Worm (Caenorhabditis elegans): ENCODE results near the gene scav-4.

Gene scav-4

ce11 chrX:13002322-13002721, 20.7 kb downstream of the scav-4 start:
- no peak for TF ChIP-seq ama-1 (optimal IDR thresholded peaks at IDR 0.05)
- no peak for TF ChIP-seq tbx-37 (GFP tag; conservative IDR thresholded peaks at IDR 0.05)
- no peak for TF ChIP-seq tbx-11 (GFP tag; IDR thresholded peaks at IDR 0.05)
- TF ChIP-seq tra-4 (tag; optimal IDR thresholded peaks at IDR 0.05), result no peak
- no peak for TF ChIP-seq hmg-4 (GFP tag; optimal IDR thresholded peaks at IDR 0.05)

- TF ChIP-seq F13C5.2 (tag; optimal IDR thresholded peaks at IDR 0.05), result no peak
- TF ChIP-seq flt-1 (GFP tag; IDR thresholded peaks at IDR 0.05), result no peak
- no peak for TF ChIP-seq hnd-1 (tag; optimal IDR thresholded peaks at IDR 0.05)
- no peak for TF ChIP-seq ets-7 (tag; optimal IDR thresholded peaks at IDR 0.05)
- TF ChIP-seq sea-1 (GFP tag; conservative IDR thresholded peaks at IDR 0.05), result no peak
- no peak for TF ChIP-seq tbx-37 (GFP tag; conservative IDR thresholded peaks at IDR 0.05)
- TF ChIP-seq pes-1 (GFP tag; IDR thresholded peaks at IDR 0.05), result no peak
- TF ChIP-seq ceh-36 (tag; optimal IDR thresholded peaks at IDR 0.05), result no peak
- no peak for TF ChIP-seq ama-1 (optimal IDR thresholded peaks at IDR 0.05)
- TF ChIP-seq scrt-1 (GFP tag; IDR thresholded peaks at IDR 0.05), result no peak
- no peak for TF ChIP-seq hmbx-1 (tag; optimal IDR thresholded peaks at IDR 0.05)
- no peak for TF ChIP-seq ceh-13 (GFP tag; optimal IDR thresholded peaks at IDR 0.05)
- TF ChIP-seq B0310.2 (tag; optimal IDR thresholded peaks at IDR 0.05), result no peak
- TF ChIP-seq tbx-11 (GFP tag; IDR thresholded peaks at IDR 0.05), result no peak
- TF ChIP-seq aly-1 (tag; optimal IDR thresholded peaks at IDR 0.05), result no peak
- TF ChIP-seq hmg-4 (GFP tag; optimal IDR thresholded peaks at IDR 0.05), result no peak
- TF ChIP-seq tra-4 (tag; optimal IDR thresholded peaks at IDR 0.05), result no peak
These were observed 21.5 kb downstream of the scav-4 start for ce11 chrX:13003092-13003491.

ce11 chrX:13004491-13005093, 23.0 kb downstream of the scav-4 start:
- no peak for TF ChIP-seq hmbx-1 (tag; optimal IDR thresholded peaks at IDR 0.05)
- no peak for TF ChIP-seq flt-1 (GFP tag; IDR thresholded peaks at IDR 0.05)
- TF ChIP-seq ama-1 (optimal IDR thresholded peaks at IDR 0.05), result no peak
- no peak for TF ChIP-seq B0310.2 (tag; optimal IDR thresholded peaks at IDR 0.05)
- no peak for TF ChIP-seq tbx-11 (GFP tag; IDR thresholded peaks at IDR 0.05)
- no peak for TF ChIP-seq aly-1 (tag; optimal IDR thresholded peaks at IDR 0.05)
- TF ChIP-seq hmg-4 (GFP tag; optimal IDR thresholded peaks at IDR 0.05), result no peak
- TF ChIP-seq F13C5.2 (tag; optimal IDR thresholded peaks at IDR 0.05), result no peak
- TF ChIP-seq ceh-13 (GFP tag; optimal IDR thresholded peaks at IDR 0.05), result no peak
- TF ChIP-seq sea-1 (GFP tag; conservative IDR thresholded peaks at IDR 0.05), result no peak
- no peak for TF ChIP-seq ets-7 (tag; optimal IDR thresholded peaks at IDR 0.05)
- no peak for TF ChIP-seq tbx-37 (GFP tag; conservative IDR thresholded peaks at IDR 0.05)
- TF ChIP-seq scrt-1 (GFP tag; IDR thresholded peaks at IDR 0.05), result no peak

- TF ChIP-seq F13C5.2 (tag; optimal IDR thresholded peaks at IDR 0.05), result no peak
- no peak for TF ChIP-seq flt-1 (GFP tag; IDR thresholded peaks at IDR 0.05)
- no peak for TF ChIP-seq ceh-36 (tag; optimal IDR thresholded peaks at IDR 0.05)
- TF ChIP-seq hmbx-1 (tag; optimal IDR thresholded peaks at IDR 0.05), result no peak
- no peak for TF ChIP-seq pes-1 (GFP tag; IDR thresholded peaks at IDR 0.05)
- no peak for TF ChIP-seq hmg-4 (GFP tag; optimal IDR thresholded peaks at IDR 0.05)
- TF ChIP-seq tbx-11 (GFP tag; IDR thresholded peaks at IDR 0.05), result no peak
- no peak for TF ChIP-seq tra-4 (tag; optimal IDR thresholded peaks at IDR 0.05)
- no peak for TF ChIP-seq aly-1 (tag; optimal IDR thresholded peaks at IDR 0.05)
These were observed 24.2 kb downstream of the scav-4 start for ce11 chrX:13005730-13006129.

ce11 chrX:13006328-13006727, 24.8 kb downstream of the scav-4 start:
- TF ChIP-seq sea-1 (GFP tag; conservative IDR thresholded peaks at IDR 0.05), result no peak
- no peak for TF ChIP-seq ceh-13 (GFP tag; optimal IDR thresholded peaks at IDR 0.05)
- no peak for TF ChIP-seq tbx-11 (GFP tag; IDR thresholded peaks at IDR 0.05)
- TF ChIP-seq hnd-1 (tag; optimal IDR thresholded peaks at IDR 0.05), result no peak
- no peak for TF ChIP-seq pes-1 (GFP tag; IDR thresholded peaks at IDR 0.05)
- no peak for TF ChIP-seq ama-1 (optimal IDR thresholded peaks at IDR 0.05)
- no peak for TF ChIP-seq flt-1 (GFP tag; IDR thresholded peaks at IDR 0.05)
- no peak for TF ChIP-seq tra-4 (tag; optimal IDR thresholded peaks at IDR 0.05)
- no peak for TF ChIP-seq hmbx-1 (tag; optimal IDR thresholded peaks at IDR 0.05)
- no peak for TF ChIP-seq ets-7 (tag; optimal IDR thresholded peaks at IDR 0.05)
- TF ChIP-seq scrt-1 (GFP tag; IDR thresholded peaks at IDR 0.05), result no peak
- no peak for TF ChIP-seq B0310.2 (tag; optimal IDR thresholded peaks at IDR 0.05)
- TF ChIP-seq F13C5.2 (tag; optimal IDR thresholded peaks at IDR 0.05), result no peak
- TF ChIP-seq ceh-36 (tag; optimal IDR thresholded peaks at IDR 0.05), result no peak
- no peak for TF ChIP-seq hmg-4 (GFP tag; optimal IDR thresholded peaks at IDR 0.05)

ce11 chrX:13006734-13007133, 25.2 kb downstream of the scav-4 start:
- TF ChIP-seq flt-1 (GFP tag; IDR thresholded peaks at IDR 0.05), result no peak
- no peak for TF ChIP-seq ceh-36 (tag; optimal IDR thresholded peaks at IDR 0.05)
- TF ChIP-seq F13C5.2 (tag; optimal IDR thresholded peaks at IDR 0.05), result no peak
- TF ChIP-seq B0310.2 (tag; optimal IDR thresholded peaks at IDR 0.05), result no peak
- TF ChIP-seq aly-1 (tag; optimal IDR thresholded peaks at IDR 0.05), result no peak
- TF ChIP-seq pes-1 (GFP tag; IDR thresholded peaks at IDR 0.05), result no peak
- no peak for TF ChIP-seq ama-1 (optimal IDR thresholded peaks at IDR 0.05)
- TF ChIP-seq sea-1 (GFP tag; conservative IDR thresholded peaks at IDR 0.05), result no peak
- TF ChIP-seq tra-4 (tag; optimal IDR thresholded peaks at IDR 0.05), result no peak
- TF ChIP-seq scrt-1 (GFP tag; IDR thresholded peaks at IDR 0.05), result no peak
- TF ChIP-seq ceh-13 (GFP tag; optimal IDR thresholded peaks at IDR 0.05), result no peak
- TF ChIP-seq ets-7 (tag; optimal IDR thresholded peaks at IDR 0.05), result no peak
- no peak for TF ChIP-seq tbx-11 (GFP tag; IDR thresholded peaks at IDR 0.05)
- no peak for TF ChIP-seq hmg-4 (GFP tag; optimal IDR thresholded peaks at IDR 0.05)
- no peak for TF ChIP-seq hmbx-1 (tag; optimal IDR thresholded peaks at IDR 0.05)

- TF ChIP-seq B0310.2 (tag; optimal IDR thresholded peaks at IDR 0.05) (no peak), ceh-36 (tag; optimal IDR thresholded peaks at IDR 0.05) (no peak), hmg-4 (GFP tag; optimal IDR thresholded peaks at IDR 0.05) (peak; percentile 39), ceh-13 (GFP tag; optimal IDR thresholded peaks at IDR 0.05) (no peak), ets-7 (tag; optimal IDR thresholded peaks at IDR 0.05) (peak; percentile 25), scrt-1 (GFP tag; IDR thresholded peaks at IDR 0.05) (no peak), aly-1 (tag; optimal IDR thresholded peaks at IDR 0.05) (no peak), hmbx-1 (tag; optimal IDR thresholded peaks at IDR 0.05) (no peak), ama-1 (optimal IDR thresholded peaks at IDR 0.05) (no peak), hnd-1 (tag; optimal IDR thresholded peaks at IDR 0.05) (no peak), F13C5.2 (tag; optimal IDR thresholded peaks at IDR 0.05) (no peak), tra-4 (tag; optimal IDR thresholded peaks at IDR 0.05) (no peak), flt-1 (GFP tag; IDR thresholded peaks at IDR 0.05) (0 out of 2 replicates have a peak, but pooled peaks have one; percentile 6), sea-1 (GFP tag; conservative IDR thresholded peaks at IDR 0.05) (no peak), tbx-11 (GFP tag; IDR thresholded peaks at IDR 0.05) (no peak), tbx-37 (GFP tag; conservative IDR thresholded peaks at IDR 0.05) (no peak), pes-1 (GFP tag; IDR thresholded peaks at IDR 0.05) (no peak)
These were observed 26.6 kb downstream of the scav-4 start, which contains the start of gene nhr-25 for ce11 chrX:13007857-13008813. TSS of gene nhr-25 (plus strand) at chrX:13008493.
